Fruit fly (Drosophila melanogaster) S2 (cell line): ENCODE measurements around the gene Sc2.
A peak's percentile ranks its signal among the peaks of the same experiment; 100 is the strongest.

Experiments
- CG8478 ChIP-seq: fragments of >200 bp; optimal IDR thresholded peaks from 2 replicates; lab custom pipeline; 2018
- CTCF ChIP-seq, 2 experiments: fragments of >200 bp; optimal IDR thresholded peaks; 2 replicates each; lab custom pipeline; 2018

The Sc2 gene

DNA sequence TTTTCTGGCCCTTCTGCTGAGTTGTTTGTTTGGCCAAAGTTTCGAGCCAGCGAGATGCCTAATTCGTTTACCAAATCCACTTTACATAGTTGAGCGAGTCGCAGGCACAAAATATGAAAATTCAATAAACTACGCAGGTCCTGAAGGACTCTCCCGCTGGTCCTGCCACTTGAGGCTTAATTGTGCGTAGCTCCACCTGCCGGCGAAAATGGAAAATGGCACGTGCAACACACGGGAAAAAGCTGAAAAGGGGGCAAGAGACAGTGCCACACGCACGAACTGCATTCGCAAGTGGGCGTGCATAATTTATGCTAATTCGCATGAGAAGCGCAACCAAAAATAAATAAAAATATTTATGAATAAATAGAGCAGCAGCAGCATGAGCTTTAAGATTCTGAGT lies 17.4 kb upstream of the Sc2 start:
- TF ChIP-seq CTCF (optimal IDR thresholded peaks at IDR 0.05; lab: Kevin White, UChicago) (peak; percentile 60 to 64), CG8478 (no peak)

DNA sequence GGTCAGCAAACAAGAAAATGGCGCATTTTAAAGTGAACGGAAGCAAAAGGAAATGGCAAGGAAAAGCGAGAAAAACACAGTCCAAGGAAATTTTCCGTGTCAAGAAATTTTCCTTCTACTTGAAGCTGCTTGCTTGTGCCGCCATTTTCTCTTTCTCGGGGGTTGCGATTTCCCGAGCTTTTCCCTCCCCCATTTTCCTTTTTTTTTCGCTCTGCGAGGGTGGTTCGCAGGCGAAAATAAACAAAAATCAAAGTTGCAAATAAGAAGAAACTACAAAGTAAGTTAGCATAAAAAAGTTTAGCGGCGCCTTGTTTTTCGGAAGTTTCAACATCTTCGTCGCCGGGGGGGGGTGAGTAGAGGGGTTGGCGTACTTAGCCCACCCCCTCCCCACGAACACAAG lies 15.9 kb upstream of the Sc2 start:
- TF ChIP-seq CTCF (optimal IDR thresholded peaks at IDR 0.05; lab: Kevin White, UChicago), result no peak
- no peak for TF ChIP-seq CG8478

DNA sequence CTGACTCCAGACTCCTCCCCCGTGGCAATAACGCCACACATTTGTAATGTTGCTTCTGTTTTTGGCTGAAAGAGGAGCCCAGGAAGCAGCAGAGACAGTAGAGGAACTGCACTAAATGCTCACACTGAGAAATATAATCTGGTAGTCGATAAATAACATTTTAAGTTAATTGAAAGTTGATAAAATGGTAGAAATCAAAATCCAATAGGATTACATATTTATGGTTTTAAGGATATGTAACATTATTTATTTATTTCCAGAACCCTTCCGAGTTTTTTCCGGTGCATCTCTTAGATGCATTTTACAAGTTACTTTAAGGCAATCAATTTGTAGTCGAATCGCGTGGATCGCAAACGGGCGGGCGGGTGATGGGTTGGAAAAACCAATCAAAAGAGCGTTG lies 12.4 kb upstream of the Sc2 start:
- TF ChIP-seq CG8478 (no peak), CTCF (optimal IDR thresholded peaks at IDR 0.05; lab: Kevin White, UChicago) (no peak)

DNA sequence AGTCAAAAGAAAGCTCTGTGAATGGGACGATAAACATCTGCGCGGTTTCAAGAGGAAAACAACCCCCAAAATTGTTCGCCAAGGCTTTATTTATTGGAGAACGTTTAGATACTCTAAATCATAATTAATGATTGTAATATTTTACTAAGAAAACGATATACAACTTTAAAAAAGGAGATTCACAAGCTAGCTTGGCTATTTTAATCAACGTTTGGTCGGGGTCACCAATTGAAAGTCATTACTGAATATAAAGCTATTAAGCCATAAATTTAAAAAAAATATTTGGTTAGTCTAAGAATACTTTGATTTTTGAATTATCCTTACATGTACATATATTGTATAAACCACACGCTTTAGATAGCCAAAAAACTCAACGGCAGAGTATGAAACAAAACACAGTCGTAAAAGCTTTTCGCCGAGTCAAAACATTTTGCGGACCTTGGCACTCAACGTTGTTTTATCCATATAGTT lies 11.1 kb upstream of the Sc2 start, which contains the start of gene Fie:
TSS of gene Fie (plus strand) at position 421 of the 471 bp plus-strand sequence.
- no peak for TF ChIP-seq CG8478
- no peak for TF ChIP-seq CTCF (optimal IDR thresholded peaks at IDR 0.05; lab: Kevin White, UChicago)

DNA sequence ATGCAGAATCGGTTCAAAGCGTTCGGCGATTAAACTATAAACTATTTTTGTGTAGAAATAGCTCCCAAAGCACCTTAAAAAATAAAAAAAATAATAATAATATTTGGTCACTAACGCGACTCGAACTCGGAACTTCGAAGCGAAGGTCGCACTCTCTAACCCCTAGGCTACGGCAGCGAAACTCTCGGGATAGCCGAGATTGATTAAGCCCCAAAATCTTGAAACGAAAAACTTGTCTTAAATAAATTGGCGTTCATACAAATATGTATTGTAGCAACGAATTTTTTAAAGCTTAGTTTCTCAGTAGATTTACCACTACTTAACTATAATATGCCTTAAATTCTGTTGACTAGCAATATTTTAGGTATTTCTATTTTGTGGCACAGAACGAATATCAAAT lies 8.9 kb upstream of the Sc2 start:
- TF ChIP-seq CTCF (optimal IDR thresholded peaks at IDR 0.05; lab: Kevin White, UChicago), result no peak
- TF ChIP-seq CG8478, result no peak

DNA sequence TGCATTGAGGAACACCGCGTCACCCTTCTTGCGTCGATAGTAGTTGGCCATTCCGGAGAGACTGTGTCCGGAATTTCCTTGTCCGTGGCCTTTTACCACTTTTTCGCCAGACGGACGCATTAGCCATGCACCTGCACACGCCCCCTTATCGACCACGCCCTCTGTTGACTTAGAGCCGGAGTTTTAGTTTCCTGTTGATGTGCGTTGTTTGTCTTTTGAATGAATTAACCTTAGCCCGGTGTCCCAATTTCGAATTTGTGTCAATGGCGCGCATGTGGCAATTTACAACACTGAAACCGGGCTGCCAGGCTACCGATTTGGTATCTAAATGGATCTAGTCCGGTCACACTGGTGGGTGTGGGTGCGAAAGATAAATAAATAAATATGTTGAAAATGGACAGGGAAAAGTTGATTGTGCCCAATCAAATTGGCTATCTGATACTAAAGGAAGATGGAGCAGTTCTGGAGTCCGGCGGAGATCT lies 6.7 kb upstream of the Sc2 start, which contains the start of the genes Gr63a and Lamtor4:
TSS of gene Gr63a (minus strand) at position 51 of the 482 bp plus-strand sequence.
TSS of gene Lamtor4 (plus strand) at position 348 of the 482 bp plus-strand sequence.
- TF ChIP-seq CTCF (optimal IDR thresholded peaks at IDR 0.05; lab: Kevin White, UChicago) (peak in 1 of 2 experiments; percentile 1), CG8478 (no peak)

DNA sequence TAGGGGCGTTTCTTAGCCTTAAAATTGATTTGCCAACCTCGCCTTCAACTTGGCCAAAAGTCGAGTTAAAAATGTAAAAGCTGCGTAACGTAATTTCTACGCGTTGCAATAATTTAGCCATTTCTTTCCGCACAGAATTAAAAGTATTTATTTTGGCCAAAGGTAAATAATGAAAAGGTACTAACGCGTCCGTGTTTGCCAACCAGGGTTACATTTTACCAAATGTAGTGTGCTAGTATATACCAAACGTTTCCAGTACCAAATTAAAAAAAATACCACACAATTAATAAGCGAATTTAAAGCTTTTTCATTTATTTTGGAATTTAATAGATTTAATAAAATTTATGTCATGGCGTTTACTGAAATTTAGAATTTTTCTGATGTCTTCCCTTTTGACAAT lies 4.3 kb upstream of the Sc2 start, which contains the start of gene Ccz1:
TSS of gene Ccz1 (minus strand) at position 179 of the 400 bp plus-strand sequence.
- TF ChIP-seq CG8478, result no peak
- TF ChIP-seq CTCF (optimal IDR thresholded peaks at IDR 0.05; lab: Kevin White, UChicago), result no peak

DNA sequence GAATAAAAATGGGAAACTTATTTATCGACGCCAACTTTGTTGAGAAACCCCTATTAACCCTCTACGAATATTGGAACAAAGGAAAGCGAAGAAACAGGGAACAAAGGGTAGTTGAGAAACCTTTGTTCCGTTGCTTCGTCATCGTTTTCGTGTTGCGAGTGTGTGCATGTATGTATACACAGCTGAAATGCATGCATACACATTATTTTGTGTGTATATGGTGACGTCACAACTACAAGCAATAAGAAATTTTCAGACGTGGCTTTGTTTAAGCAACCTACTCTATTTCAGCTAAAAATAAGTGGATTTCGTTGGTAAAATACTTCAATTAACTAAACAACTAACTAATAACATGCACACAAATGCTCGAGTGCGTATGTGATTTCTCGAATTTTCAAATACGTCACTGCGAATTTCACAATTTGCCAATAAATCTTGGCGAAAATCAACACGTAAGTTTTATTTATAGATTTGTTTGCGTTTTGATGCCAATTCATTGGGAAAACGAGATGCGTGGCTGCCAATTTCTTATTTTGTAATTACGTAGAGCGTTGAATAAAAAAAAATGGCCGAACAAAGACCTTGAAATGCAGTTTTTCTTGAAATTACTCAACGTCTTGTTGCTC lies 1.3 kb upstream of the Sc2 start:
- TF ChIP-seq CG8478 (no peak), CTCF (optimal IDR thresholded peaks at IDR 0.05; lab: Kevin White, UChicago) (no peak)

DNA sequence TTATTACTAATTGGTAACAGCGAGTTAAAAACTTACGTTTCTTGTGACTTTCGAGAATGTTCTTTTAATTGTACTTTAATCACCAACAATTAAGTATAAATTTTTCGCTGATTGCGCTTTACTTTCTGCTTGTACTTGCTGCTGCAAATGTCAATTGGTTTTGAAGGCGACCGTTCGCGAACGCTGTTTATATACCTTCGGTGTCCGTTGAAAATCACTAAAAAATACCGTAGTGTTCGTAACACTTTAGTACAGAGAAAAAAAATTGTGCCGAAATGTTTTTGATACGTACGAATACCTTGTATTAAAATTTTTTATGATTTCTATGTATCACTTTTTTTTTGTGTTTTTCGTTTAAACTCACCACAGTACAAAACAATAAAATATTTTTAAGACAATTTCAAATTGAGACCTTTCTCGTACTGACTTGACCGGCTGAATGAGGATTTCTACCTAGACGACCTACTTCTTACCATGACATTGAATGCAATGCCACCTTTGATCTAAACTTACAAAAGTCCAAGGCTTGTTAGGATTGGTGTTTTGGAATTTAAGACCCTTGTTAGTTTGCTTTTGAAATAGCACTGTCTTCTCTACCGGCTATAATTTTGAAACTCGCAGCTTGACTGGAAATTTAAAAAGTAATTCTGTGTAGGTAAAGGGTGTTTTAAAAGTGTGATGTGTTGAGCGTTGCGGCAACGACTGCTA lies 647 bp upstream of the Sc2 start, which contains the start of gene Ubi-p63E:
TSS of gene Ubi-p63E (minus strand) at position 694 of the 708 bp plus-strand sequence.
- TF ChIP-seq CG8478, result no peak
- no peak for TF ChIP-seq CTCF (optimal IDR thresholded peaks at IDR 0.05; lab: Kevin White, UChicago)

DNA sequence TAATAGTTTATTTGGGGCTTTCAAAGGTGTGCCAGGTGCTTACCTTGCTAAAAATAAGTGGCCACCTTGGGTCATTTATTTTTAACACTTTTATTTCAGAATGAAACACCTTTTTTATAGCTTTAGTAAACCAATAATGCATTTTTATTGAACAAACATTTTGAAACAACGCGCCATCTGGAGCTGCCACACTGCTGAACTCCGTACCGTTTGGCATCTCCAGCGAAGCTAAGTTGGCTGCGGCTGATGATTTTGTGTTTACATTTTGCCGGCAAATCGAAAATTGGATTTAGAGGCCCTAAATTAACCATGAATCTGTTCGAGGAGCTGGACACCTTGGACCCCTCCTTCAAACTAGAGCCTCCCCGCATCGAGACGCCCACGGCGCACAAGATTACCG lies 1.8 kb downstream of the Sc2 start, which contains the start of gene ida:
TSS of gene ida (plus strand) at position 234 of the 400 bp plus-strand sequence.
- TF ChIP-seq CG8478 (no peak), CTCF (optimal IDR thresholded peaks at IDR 0.05; lab: Kevin White, UChicago) (peak in 1 of 2 experiments; percentile 27)

DNA sequence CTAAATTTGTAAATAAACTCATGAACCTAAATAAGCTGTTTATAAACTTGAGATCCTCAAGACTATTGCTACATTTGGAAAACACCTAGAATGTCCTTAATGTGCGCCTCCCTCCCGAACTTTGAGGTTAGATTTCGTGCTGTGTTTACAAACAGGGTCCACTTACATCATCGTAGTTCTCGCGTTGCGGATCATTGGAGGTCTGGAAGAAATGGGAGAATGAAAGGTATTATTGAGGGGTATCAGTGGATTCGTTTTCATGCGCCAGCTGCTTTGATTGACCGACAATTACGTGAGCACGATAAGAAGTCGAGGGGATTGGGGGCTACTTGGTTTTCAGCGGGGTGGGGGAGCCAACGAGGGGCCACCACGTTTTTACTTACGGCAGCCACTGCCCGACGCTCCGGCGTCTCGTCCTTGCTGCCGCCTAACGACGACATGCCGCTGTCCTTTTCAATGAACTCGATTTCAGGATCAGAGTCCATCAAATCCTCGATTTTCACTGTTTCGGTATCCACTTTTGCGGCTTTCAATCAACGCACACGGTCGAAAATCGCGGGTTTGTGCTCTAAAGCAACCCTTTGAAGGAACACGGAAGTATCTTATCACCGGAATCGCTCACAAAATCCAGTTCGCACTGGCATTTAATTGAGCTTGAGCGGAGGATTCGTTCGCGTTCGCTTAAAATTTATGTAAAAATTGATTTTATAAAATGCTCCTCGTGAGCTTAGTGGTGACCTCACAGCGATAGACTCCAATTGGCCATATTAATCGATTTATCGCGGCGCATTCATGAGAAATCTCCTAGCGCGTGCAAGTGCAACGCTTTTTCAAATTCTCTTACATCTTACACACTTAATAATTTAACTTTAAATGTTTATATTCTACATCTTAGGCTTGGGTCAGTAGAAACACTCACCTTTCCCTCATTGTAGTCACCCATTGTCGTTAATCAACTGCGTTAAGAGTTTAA lies 5.8 kb downstream of the Sc2 start:
- TF ChIP-seq CG8478 (no peak), CTCF (optimal IDR thresholded peaks at IDR 0.05; lab: Kevin White, UChicago) (no peak)

DNA sequence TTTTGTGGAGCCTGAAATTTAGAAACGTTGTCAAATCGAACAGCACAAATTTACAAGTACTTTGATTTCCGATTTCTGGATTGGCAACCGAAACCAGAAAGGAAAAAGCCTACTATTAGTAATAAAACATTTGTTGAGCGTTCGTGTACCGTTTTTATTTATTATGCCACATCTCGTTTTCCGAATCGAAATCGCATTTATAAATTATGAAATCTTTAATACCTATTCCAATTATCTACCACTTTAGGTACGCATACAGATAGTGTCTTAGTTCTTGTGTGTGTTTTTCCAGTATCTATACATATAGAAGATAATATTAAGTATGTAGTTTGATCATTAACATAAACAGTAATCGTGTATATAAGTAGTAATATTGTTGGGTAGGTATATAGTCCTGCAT lies 6.5 kb downstream of the Sc2 start, which contains the start of gene mge:
TSS of gene mge (minus strand) at position 101 of the 400 bp plus-strand sequence.
- no peak for TF ChIP-seq CG8478

DNA sequence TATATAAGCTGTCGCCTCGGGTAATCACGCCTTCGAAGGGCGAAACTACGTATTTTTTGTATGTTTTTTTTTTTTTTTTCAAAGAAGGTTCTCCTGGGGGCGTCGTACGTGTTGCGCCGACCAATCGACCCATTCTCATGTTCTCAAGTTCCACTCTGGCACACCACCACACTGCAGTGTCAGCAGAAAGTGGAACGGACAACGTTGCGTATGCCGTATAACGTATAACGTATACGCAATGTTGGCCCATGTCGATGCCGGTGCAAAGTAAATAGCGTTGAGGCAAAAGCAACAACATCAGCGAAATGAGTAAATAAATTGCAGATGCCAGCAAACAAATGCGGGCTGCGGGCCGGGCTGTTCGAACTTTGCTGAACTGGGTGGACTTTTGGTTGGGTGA lies 8.8 kb downstream of the Sc2 start:
- TF ChIP-seq CG8478, result no peak
- TF ChIP-seq CTCF (optimal IDR thresholded peaks at IDR 0.05; lab: Kevin White, UChicago), result no peak

DNA sequence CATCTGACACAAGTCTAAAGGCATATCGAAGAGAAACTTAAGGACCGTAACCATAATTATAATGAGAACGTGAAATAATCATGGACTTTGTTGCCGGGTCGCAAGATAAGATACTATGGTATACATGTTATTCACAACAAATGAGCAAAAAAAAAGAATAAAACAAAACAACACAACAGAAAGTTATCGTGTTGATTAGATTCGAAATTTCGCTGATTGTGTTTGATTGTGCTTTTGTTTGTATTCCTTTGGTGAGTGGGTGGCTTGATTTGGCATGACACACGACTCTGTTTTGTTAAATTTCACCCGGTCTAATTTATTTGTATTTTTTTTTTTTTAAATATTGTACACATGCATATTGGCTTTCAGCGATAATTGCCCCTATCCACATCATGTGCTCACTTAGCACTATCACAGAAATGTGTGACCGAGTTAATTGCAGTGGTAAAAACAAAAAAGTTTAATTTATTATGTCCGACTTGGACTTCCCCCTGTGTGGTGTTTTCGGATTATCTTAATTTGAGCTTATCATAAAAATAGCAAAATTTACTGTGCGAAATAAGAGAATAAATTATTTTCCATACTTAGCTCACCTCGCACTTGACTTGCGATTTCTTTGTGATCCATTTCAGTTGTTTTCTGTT lies 20.5 kb downstream of the Sc2 start:
- no peak for TF ChIP-seq CG8478
- no peak for TF ChIP-seq CTCF (optimal IDR thresholded peaks at IDR 0.05; lab: Kevin White, UChicago)
